Worm (Caenorhabditis elegans): ENCODE data around the gene zig-3.

zig-3 gene

ce11 chrX:7942675-7943074, 12.1 kb downstream of the zig-3 start:
- no peak for TF ChIP-seq pax-1 (tag; optimal IDR thresholded peaks at IDR 0.05)
- no peak for TF ChIP-seq fkh-10 (GFP tag; optimal IDR thresholded peaks at IDR 0.05)
- no peak for TF ChIP-seq nhr-11 (tag; optimal IDR thresholded peaks at IDR 0.05)
- no peak for TF ChIP-seq ahr-1 (tag; optimal IDR thresholded peaks at IDR 0.05)
- no peak for TF ChIP-seq ref-2 (tag; optimal IDR thresholded peaks at IDR 0.05)
- TF ChIP-seq pha-4 (tag; optimal IDR thresholded peaks at IDR 0.05) = no peak
- no peak for TF ChIP-seq C08G9.2 (tag; optimal IDR thresholded peaks at IDR 0.05)
- TF ChIP-seq ceh-6 (GFP tag; optimal IDR thresholded peaks at IDR 0.05) = no peak
- TF ChIP-seq ceh-34 (tag; optimal IDR thresholded peaks at IDR 0.05) = no peak
- TF ChIP-seq ceh-31 (tag; optimal IDR thresholded peaks at IDR 0.05) = no peak
- TF ChIP-seq unc-3 (GFP tag; conservative IDR thresholded peaks at IDR 0.05) = no peak
- TF ChIP-seq unc-3 (tag; optimal IDR thresholded peaks at IDR 0.05) = no peak
- no peak for TF ChIP-seq madf-2 (tag; optimal IDR thresholded peaks at IDR 0.05)

- TF ChIP-seq ztf-16 (tag; optimal IDR thresholded peaks at IDR 0.05) (no peak), ceh-14 (tag; optimal IDR thresholded peaks at IDR 0.05) (no peak), elt-2 (tag; optimal IDR thresholded peaks at IDR 0.05) (no peak), ceh-34 (tag; optimal IDR thresholded peaks at IDR 0.05) (no peak), sdc-2 (tag; optimal IDR thresholded peaks at IDR 0.05) (no peak), pag-3 (tag; optimal IDR thresholded peaks at IDR 0.05; ENCODE audit: borderline replicate concordance) (no peak), unc-55 (GFP tag; optimal IDR thresholded peaks at IDR 0.05) (no peak), unc-3 (GFP tag; conservative IDR thresholded peaks at IDR 0.05) (no peak), unc-3 (tag; optimal IDR thresholded peaks at IDR 0.05) (no peak), hlh-30 (tag; optimal IDR thresholded peaks at IDR 0.05; ENCODE audit: insufficient read depth) (no peak), pax-1 (tag; optimal IDR thresholded peaks at IDR 0.05) (no peak), dve-1 (tag; optimal IDR thresholded peaks at IDR 0.05) (no peak), ttx-3 (tag; optimal IDR thresholded peaks at IDR 0.05) (no peak), T23F11.4 (GFP tag; optimal IDR thresholded peaks at IDR 0.05) (no peak), ceh-24 (tag; optimal IDR thresholded peaks at IDR 0.05) (no peak), gmeb-2 (tag; optimal IDR thresholded peaks at IDR 0.05) (no peak), F13H6.1 (tag; optimal IDR thresholded peaks at IDR 0.05) (no peak), syd-9 (tag; optimal IDR thresholded peaks at IDR 0.05) (no peak), hlh-8 (tag; optimal IDR thresholded peaks at IDR 0.05) (no peak), fkh-10 (GFP tag; optimal IDR thresholded peaks at IDR 0.05) (no peak)
These were observed 14.4 kb downstream of the zig-3 start, which contains the start of gene tnt-3 for ce11 chrX:7944999-7945398. Gene tnt-3, minus strand, starts transcription at chrX:7945099.

- TF ChIP-seq unc-55 (GFP tag; optimal IDR thresholded peaks at IDR 0.05) (peak; percentile 35), elt-4 (tag; optimal IDR thresholded peaks at IDR 0.05) (no peak), Y22D7AL.16 (tag; optimal IDR thresholded peaks at IDR 0.05) (no peak)
These were observed 14.9 kb downstream of the zig-3 start for ce11 chrX:7945438-7945837.

- TF ChIP-seq gmeb-2 (tag; optimal IDR thresholded peaks at IDR 0.05) (no peak), pqm-1 (tag; optimal IDR thresholded peaks at IDR 0.05) (no peak), ceh-30 (tag; optimal IDR thresholded peaks at IDR 0.05) (peak; percentile 23), syd-9 (tag; optimal IDR thresholded peaks at IDR 0.05) (peak; percentile 31), pha-2 (tag; optimal IDR thresholded peaks at IDR 0.05) (no peak), mec-3 (tag; optimal IDR thresholded peaks at IDR 0.05; ENCODE audit: borderline replicate concordance) (no peak), che-1 (tag; optimal IDR thresholded peaks at IDR 0.05) (no peak), sdc-2 (tag; optimal IDR thresholded peaks at IDR 0.05) (peak; percentile 85), pag-3 (tag; optimal IDR thresholded peaks at IDR 0.05; ENCODE audit: borderline replicate concordance) (no peak), tbx-7 (tag; optimal IDR thresholded peaks at IDR 0.05) (no peak), nhr-232 (tag; optimal IDR thresholded peaks at IDR 0.05) (no peak), ceh-18 (tag; optimal IDR thresholded peaks at IDR 0.05) (peak; percentile 77), ceh-19 (GFP tag; optimal IDR thresholded peaks at IDR 0.05) (no peak), ceh-22 (tag; optimal IDR thresholded peaks at IDR 0.05) (no peak), sox-2 (GFP tag; IDR thresholded peaks at IDR 0.05) (no peak; the same call in 1 of the 2 replicates), zip-5 (tag; optimal IDR thresholded peaks at IDR 0.05) (no peak), ceh-2 (tag; optimal IDR thresholded peaks at IDR 0.05) (peak; percentile 59), C38D4.7 (GFP tag; optimal IDR thresholded peaks at IDR 0.05) (no peak), ahr-1 (tag; optimal IDR thresholded peaks at IDR 0.05) (no peak), pat-9 (tag; optimal IDR thresholded peaks at IDR 0.05) (peak; percentile 8), fax-1 (tag; optimal IDR thresholded peaks at IDR 0.05) (peak; percentile 41), ceh-45 (GFP tag; IDR thresholded peaks at IDR 0.05) (0 out of 2 replicates have a peak, but pooled peaks have one; percentile 44), pax-1 (tag; optimal IDR thresholded peaks at IDR 0.05) (no peak), unc-55 (GFP tag; optimal IDR thresholded peaks at IDR 0.05) (peak; percentile 95), F13H6.1 (tag; optimal IDR thresholded peaks at IDR 0.05) (peak; percentile 10), ref-2 (tag; optimal IDR thresholded peaks at IDR 0.05) (peak; percentile 84), nhr-11 (tag; optimal IDR thresholded peaks at IDR 0.05) (no peak)
These were observed 21.0 kb downstream of the zig-3 start for ce11 chrX:7951578-7951977.

Measured in whole organism, late embryonic.